ENCODE assay signal across 1 fruit fly cellular context in the genomic region with DNA sequence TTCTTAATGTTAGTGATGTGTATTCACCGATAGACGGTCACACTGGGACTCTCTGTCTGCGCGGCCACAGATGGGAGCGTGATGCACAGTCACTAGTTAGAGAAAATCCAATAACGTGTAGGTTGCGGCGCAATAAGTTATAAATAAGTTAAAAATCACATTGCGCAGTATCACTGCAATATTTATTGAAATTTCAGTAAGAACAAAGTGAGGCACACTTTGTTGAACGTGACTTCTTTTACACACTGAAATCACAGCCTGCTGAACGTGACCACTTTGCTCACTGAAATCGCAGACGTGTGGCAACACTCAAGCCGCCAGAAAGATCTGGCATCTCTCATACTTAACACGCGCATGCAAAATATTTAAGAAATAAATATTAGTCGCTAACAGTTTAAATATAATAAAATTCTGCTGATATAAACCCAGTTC.
TF ChIP-seq lines count a peak whose summit lies in the region.

Gene CG11247, minus strand, starts transcription at position 191 of the 432 bp plus-strand sequence.
Gene Polr2H, plus strand, starts transcription at position 317 of the 432 bp plus-strand sequence.

TF ChIP-seq in whole organism, embryonic, 481 proteins besides CTCF, POLR2A, EP300 and RAD21 (continued from another document and continues in another):
- TF ChIP-seq Max (GFP tag; optimal IDR thresholded peaks at IDR 0.05; lab: Kevin White, UChicago) (peak; percentile 93), CG12219 (GFP tag; optimal IDR thresholded peaks at IDR 0.05; lab: Kevin White, UChicago) (peak; percentile 66), CG9797 (GFP tag; optimal IDR thresholded peaks at IDR 0.05; lab: Kevin White, UChicago) (peak; percentile 90), CG3065 (GFP tag; optimal IDR thresholded peaks at IDR 0.05; lab: Kevin White, UChicago) (peak; percentile 84), Nf-YA (GFP tag; IDR thresholded peaks at IDR 0.05; lab: Robert Waterston, UW) (peak; percentile 68), CG15011 (GFP tag; optimal IDR thresholded peaks at IDR 0.05; lab: Kevin White, UChicago) (no peak), shn (GFP tag; optimal IDR thresholded peaks at IDR 0.05; lab: Kevin White, UChicago) (peak; percentile 96), odd (GFP tag; optimal IDR thresholded peaks at IDR 0.05; lab: Kevin White, UChicago) (peak; percentile 29), CG6813 (GFP tag; optimal IDR thresholded peaks at IDR 0.05; lab: Kevin White, UChicago) (no peak), CG2202 (tag; optimal IDR thresholded peaks at IDR 0.05; lab: Kevin White, UChicago) (peak; percentile 53), Aef1 (GFP tag; IDR thresholded peaks at IDR 0.05; lab: Robert Waterston, UW) (peak; percentile 95), pb (GFP tag; optimal IDR thresholded peaks at IDR 0.05; lab: Kevin White, UChicago) (peak; percentile 86), tin (GFP tag; optimal IDR thresholded peaks at IDR 0.05; lab: Kevin White, UChicago) (peak; percentile 94), org-1 (GFP tag; optimal IDR thresholded peaks at IDR 0.05; lab: Kevin White, UChicago) (peak; percentile 62), MESR4 (GFP tag; optimal IDR thresholded peaks at IDR 0.05; lab: Kevin White, UChicago) (no peak), Hey (tag; optimal IDR thresholded peaks at IDR 0.05; lab: Kevin White, UChicago) (peak; percentile 34), CG14014 (GFP tag; IDR thresholded peaks at IDR 0.05; lab: Robert Waterston, UW) (peak; percentile 89), CG13296 (GFP tag; optimal IDR thresholded peaks at IDR 0.05; lab: Kevin White, UChicago) (peak; percentile 60), CG3995 (GFP tag; optimal IDR thresholded peaks at IDR 0.05; lab: Kevin White, UChicago) (peak; percentile 100), psq (GFP tag; optimal IDR thresholded peaks at IDR 0.05; lab: Kevin White, UChicago) (peak; percentile 71), CG11504 (tag; optimal IDR thresholded peaks at IDR 0.05; lab: Kevin White, UChicago) (peak; percentile 85), Kr (GFP tag; optimal IDR thresholded peaks at IDR 0.05; lab: Kevin White, UChicago) (no peak), ase (GFP tag; IDR thresholded peaks at IDR 0.05; lab: Robert Waterston, UW) (peak; percentile 92), btn (GFP tag; optimal IDR thresholded peaks at IDR 0.05; lab: Kevin White, UChicago) (peak; percentile 78), Asciz (GFP tag; optimal IDR thresholded peaks at IDR 0.05; lab: Kevin White, UChicago) (no peak), HmgD (GFP tag; optimal IDR thresholded peaks at IDR 0.05; lab: Kevin White, UChicago) (peak; percentile 94), CG2889 (GFP tag; IDR thresholded peaks at IDR 0.05; lab: Robert Waterston, UW) (peak; percentile 92), CG8359 (GFP tag; optimal IDR thresholded peaks at IDR 0.05; lab: Kevin White, UChicago; ENCODE audit: borderline replicate concordance) (peak; percentile 57), CG33213 (GFP tag; optimal IDR thresholded peaks at IDR 0.05; lab: Kevin White, UChicago) (peak; percentile 90), CG6254 (GFP tag; optimal IDR thresholded peaks at IDR 0.05; lab: Kevin White, UChicago) (peak; percentile 49), Opbp (GFP tag; IDR thresholded peaks at IDR 0.05; lab: Robert Waterston, UW; ENCODE audit: partially characterized antibody) (peak; percentile 79), klu (GFP tag; IDR thresholded peaks at IDR 0.05; lab: Robert Waterston, UW) (peak; percentile 91), slou (GFP tag; optimal IDR thresholded peaks at IDR 0.05; lab: Kevin White, UChicago) (peak; percentile 85), sna (GFP tag; IDR thresholded peaks at IDR 0.05; lab: Robert Waterston, UW; ENCODE audit: partially characterized antibody) (peak; percentile 77), sqz (GFP tag; optimal IDR thresholded peaks at IDR 0.05; lab: Kevin White, UChicago) (peak; percentile 28), CG17568 (GFP tag; optimal IDR thresholded peaks at IDR 0.05; lab: Kevin White, UChicago) (no peak), CG12104 (GFP tag; optimal IDR thresholded peaks at IDR 0.05; lab: Kevin White, UChicago) (peak; percentile 64), Gsc (GFP tag; IDR thresholded peaks at IDR 0.05; lab: Robert Waterston, UW) (peak; percentile 86), p53 (GFP tag; optimal IDR thresholded peaks at IDR 0.05; lab: Kevin White, UChicago) (peak; percentile 87), maf-S (GFP tag; optimal IDR thresholded peaks at IDR 0.05; lab: Kevin White, UChicago) (peak; percentile 93), cato (GFP tag; optimal IDR thresholded peaks at IDR 0.05; lab: Kevin White, UChicago; ENCODE audit: borderline replicate concordance) (peak; percentile 92), Side (GFP tag; optimal IDR thresholded peaks at IDR 0.05; lab: Kevin White, UChicago) (peak; percentile 93), Awh (GFP tag; IDR thresholded peaks at IDR 0.05; lab: Robert Waterston, UW) (peak; percentile 38; the same call in 1 of the 2 replicates), CG16863 (GFP tag; optimal IDR thresholded peaks at IDR 0.05; lab: Kevin White, UChicago) (peak; percentile 94), Sry-δ (GFP tag; optimal IDR thresholded peaks at IDR 0.05; lab: Kevin White, UChicago) (peak; percentile 99), caup (GFP tag; optimal IDR thresholded peaks at IDR 0.05; lab: Kevin White, UChicago; ENCODE audit: severe bottlenecking) (peak; percentile 77), CG18619 (GFP tag; optimal IDR thresholded peaks at IDR 0.05; lab: Kevin White, UChicago) (peak; percentile 77), repo (GFP tag; optimal IDR thresholded peaks at IDR 0.05; lab: Kevin White, UChicago) (peak; percentile 89), Fer3 (tag; optimal IDR thresholded peaks at IDR 0.05; lab: Kevin White, UChicago) (peak; percentile 81), CG6654 (GFP tag; optimal IDR thresholded peaks at IDR 0.05; lab: Kevin White, UChicago) (peak; percentile 72), CrebB (tag; optimal IDR thresholded peaks at IDR 0.05; lab: Kevin White, UChicago) (peak; percentile 76), Poxn (GFP tag; IDR thresholded peaks at IDR 0.05; lab: Robert Waterston, UW) (peak; percentile 71; the same call in 1 of the 2 replicates), trh (GFP tag; optimal IDR thresholded peaks at IDR 0.05; lab: Kevin White, UChicago) (peak; percentile 88), chif (GFP tag; optimal IDR thresholded peaks at IDR 0.05; lab: Kevin White, UChicago) (peak; percentile 92 to 96), slp2 (GFP tag; optimal IDR thresholded peaks at IDR 0.05; lab: Kevin White, UChicago) (peak; percentile 89), exex (tag; optimal IDR thresholded peaks at IDR 0.05; lab: Kevin White, UChicago) (no peak), CG8478 (optimal IDR thresholded peaks at IDR 0.05; lab: Kevin White, UChicago) (no peak), ATbp (GFP tag; optimal IDR thresholded peaks at IDR 0.05; lab: Kevin White, UChicago) (peak; percentile 62), CG12071 (GFP tag; optimal IDR thresholded peaks at IDR 0.05; lab: Kevin White, UChicago) (peak; percentile 51), Dbx (GFP tag; IDR thresholded peaks at IDR 0.05; lab: Robert Waterston, UW) (peak; percentile 93), Jarid2 (GFP tag; optimal IDR thresholded peaks at IDR 0.05; lab: Kevin White, UChicago) (peak; percentile 47), lola (GFP tag; optimal IDR thresholded peaks at IDR 0.05; lab: Kevin White, UChicago) (peak in 1 of 3 experiments; percentile 84), kni (GFP tag; optimal IDR thresholded peaks at IDR 0.05; lab: Kevin White, UChicago) (no peak), stwl (tag; optimal IDR thresholded peaks at IDR 0.05; lab: Kevin White, UChicago) (peak; percentile 79), CG14050 (GFP tag; IDR thresholded peaks at IDR 0.05; lab: Robert Waterston, UW) (peak; percentile 82), CG2875 (GFP tag; optimal IDR thresholded peaks at IDR 0.05; lab: Kevin White, UChicago) (peak; percentile 41), eyg (GFP tag; optimal IDR thresholded peaks at IDR 0.05; lab: Kevin White, UChicago) (peak; percentile 89), CoRest (tag; optimal IDR thresholded peaks at IDR 0.05; lab: Kevin White, UChicago) (peak; percentile 93), CG32532 (GFP tag; IDR thresholded peaks at IDR 0.05; lab: Robert Waterston, UW) (peak; percentile 95), HLH54F (GFP tag; optimal IDR thresholded peaks at IDR 0.05; lab: Kevin White, UChicago) (peak; percentile 97), CG31224 (GFP tag; IDR thresholded peaks at IDR 0.05; lab: Robert Waterston, UW) (peak; percentile 82), CG17328 (GFP tag; IDR thresholded peaks at IDR 0.05; lab: Robert Waterston, UW) (peak; percentile 86), ro (GFP tag; IDR thresholded peaks at IDR 0.05; lab: Robert Waterston, UW) (peak; percentile 70; the same call in 1 of the 2 replicates), CG3726 (GFP tag; IDR thresholded peaks at IDR 0.05; lab: Robert Waterston, UW) (peak; percentile 83; the same call in 2 of the 3 replicates), otp (GFP tag; IDR thresholded peaks at IDR 0.05; lab: Robert Waterston, UW) (peak; percentile 88), Spps (tag; optimal IDR thresholded peaks at IDR 0.05; lab: Kevin White, UChicago) (peak; percentile 64), CG8924 (tag; optimal IDR thresholded peaks at IDR 0.05; lab: Kevin White, UChicago) (peak; percentile 83), PHDP (tag; optimal IDR thresholded peaks at IDR 0.05; lab: Kevin White, UChicago) (peak; percentile 80), da (GFP tag; optimal IDR thresholded peaks at IDR 0.05; lab: Kevin White, UChicago) (peak; percentile 90), Antp (GFP tag; optimal IDR thresholded peaks at IDR 0.05; lab: Kevin White, UChicago) (peak; percentile 94), lmd (GFP tag; IDR thresholded peaks at IDR 0.05; lab: Robert Waterston, UW) (peak; percentile 94), dpn (GFP tag; optimal IDR thresholded peaks at IDR 0.05; lab: Kevin White, UChicago) (peak; percentile 94 to 96), dm (GFP tag; optimal IDR thresholded peaks at IDR 0.05; lab: Kevin White, UChicago) (peak; percentile 95), Deaf1 (tag; optimal IDR thresholded peaks at IDR 0.05; lab: Kevin White, UChicago) (no peak), CG4360 (GFP tag; IDR thresholded peaks at IDR 0.05; lab: Robert Waterston, UW) (0 out of 2 replicates have a peak, but pooled peaks have one; percentile 34), mirr (GFP tag; optimal IDR thresholded peaks at IDR 0.05; lab: Kevin White, UChicago) (peak; percentile 47), Ets65A (GFP tag; lab: Kevin White, UChicago) (peak; percentile 100), CHES-1-like (GFP tag; optimal IDR thresholded peaks at IDR 0.05; lab: Kevin White, UChicago) (peak; percentile 96), HHEX (GFP tag; optimal IDR thresholded peaks at IDR 0.05; lab: Kevin White, UChicago) (peak; percentile 71), tap (tag; optimal IDR thresholded peaks at IDR 0.05; lab: Kevin White, UChicago) (no peak), CG4424 (GFP tag; optimal IDR thresholded peaks at IDR 0.05; lab: Kevin White, UChicago) (peak; percentile 92), ems (GFP tag; optimal IDR thresholded peaks at IDR 0.05; lab: Kevin White, UChicago) (peak; percentile 92), hbn (GFP tag; IDR thresholded peaks at IDR 0.05; lab: Robert Waterston, UW; ENCODE audit: partially characterized antibody) (peak; percentile 66; the same call in 1 of the 2 replicates), fd96Cb (tag; optimal IDR thresholded peaks at IDR 0.05; lab: Kevin White, UChicago) (peak; percentile 85), Xbp1 (GFP tag; optimal IDR thresholded peaks at IDR 0.05; lab: Kevin White, UChicago) (peak; percentile 97), tll (GFP tag; optimal IDR thresholded peaks at IDR 0.05; lab: Kevin White, UChicago) (peak; percentile 41 to 98), CG16813 (GFP tag; IDR thresholded peaks at IDR 0.05; lab: Robert Waterston, UW; ENCODE audit: partially characterized antibody) (peak; percentile 86), MTF-1 (GFP tag; optimal IDR thresholded peaks at IDR 0.05; lab: Kevin White, UChicago; ENCODE audit: borderline replicate concordance) (no peak), Mes4 (GFP tag; optimal IDR thresholded peaks at IDR 0.05; lab: Kevin White, UChicago) (peak; percentile 72), CG13123 (GFP tag; optimal IDR thresholded peaks at IDR 0.05; lab: Kevin White, UChicago) (peak; percentile 84), BtbVII (GFP tag; optimal IDR thresholded peaks at IDR 0.05; lab: Kevin White, UChicago) (peak; percentile 17), bowl (GFP tag; IDR thresholded peaks at IDR 0.05; lab: Robert Waterston, UW) (peak; percentile 69; the same call in 1 of the 2 replicates), Eip74EF (GFP tag; optimal IDR thresholded peaks at IDR 0.05; lab: Kevin White, UChicago) (no peak), Sin3A (optimal IDR thresholded peaks at IDR 0.05; lab: Kevin White, UChicago) (peak; percentile 100), CG14710 (tag; optimal IDR thresholded peaks at IDR 0.05; lab: Kevin White, UChicago) (peak; percentile 97), CG9609 (GFP tag; optimal IDR thresholded peaks at IDR 0.05; lab: Kevin White, UChicago) (peak; percentile 97), CG7271 (tag; optimal IDR thresholded peaks at IDR 0.05; lab: Kevin White, UChicago) (peak; percentile 60), ash1 (GFP tag; optimal IDR thresholded peaks at IDR 0.05; lab: Kevin White, UChicago) (no peak), CG10431 (GFP tag; optimal IDR thresholded peaks at IDR 0.05; lab: Kevin White, UChicago) (peak; percentile 41), pum (GFP tag; optimal IDR thresholded peaks at IDR 0.05; lab: Kevin White, UChicago) (peak; percentile 96), tio (GFP tag; optimal IDR thresholded peaks at IDR 0.05; lab: Kevin White, UChicago) (peak; percentile 86), ac (GFP tag; optimal IDR thresholded peaks at IDR 0.05; lab: Kevin White, UChicago) (no peak), sima (GFP tag; optimal IDR thresholded peaks at IDR 0.05; lab: Kevin White, UChicago) (peak; percentile 61), CG6683 (GFP tag; optimal IDR thresholded peaks at IDR 0.05; lab: Kevin White, UChicago) (no peak), Mad (GFP tag; optimal IDR thresholded peaks at IDR 0.05; lab: Kevin White, UChicago) (peak; percentile 96), ato (GFP tag; IDR thresholded peaks at IDR 0.05; lab: Robert Waterston, UW; ENCODE audit: partially characterized antibody) (0 out of 2 replicates have a peak, but pooled peaks have one; percentile 48), Sry-β (GFP tag; optimal IDR thresholded peaks at IDR 0.05; lab: Kevin White, UChicago) (peak; percentile 66), Hr3 (GFP tag; optimal IDR thresholded peaks at IDR 0.05; lab: Kevin White, UChicago) (peak; percentile 94), so (GFP tag; IDR thresholded peaks at IDR 0.05; lab: Robert Waterston, UW) (peak; percentile 85), peb (GFP tag; IDR thresholded peaks at IDR 0.05; lab: Robert Waterston, UW) (peak; percentile 77), HLH4C (GFP tag; IDR thresholded peaks at IDR 0.05; lab: Robert Waterston, UW; ENCODE audit: partially characterized antibody) (peak; percentile 67), NK7.1 (GFP tag; optimal IDR thresholded peaks at IDR 0.05; lab: Kevin White, UChicago) (peak; percentile 72)
